Worm (Caenorhabditis elegans) whole organism, L2 larva: ENCODE results near the gene C31H2.4.

Experiments used
- C34F6.9 ChIP-seq: fragments of 150-350 bp; optimal IDR thresholded peaks from 2 replicates; lab custom pipeline; 2014; ENCODE audit warnings: missing biosample characterization, missing genetic modification characterization
- F13H6.1 ChIP-seq: sonication (generic microtip); optimal IDR thresholded peaks from 2 replicates; lab custom pipeline; 2016; ENCODE audit warnings: missing genetic modification characterization, missing compliant biosample characterization
- R02D3.7 ChIP-seq: fragments of 150-350 bp; optimal IDR thresholded peaks from 2 replicates; lab custom pipeline; 2014; ENCODE audit warnings: missing biosample characterization, missing genetic modification characterization
- Y55F3AM.14 ChIP-seq: fragments of 200-800 bp; sonication (Bioruptor generic); optimal IDR thresholded peaks from 2 replicates; lab custom pipeline; 2018; ENCODE audit warnings: mild to moderate bottlenecking, missing genetic modification characterization, missing compliant biosample characterization
- ZK546.5 ChIP-seq: sonication (generic microtip); optimal IDR thresholded peaks from 2 replicates; lab custom pipeline; 2017; ENCODE audit warnings: missing biosample characterization, missing genetic modification characterization
- alr-1 ChIP-seq: fragments of 150-350 bp; optimal IDR thresholded peaks from 2 replicates; lab custom pipeline; 2014; ENCODE audit warnings: missing biosample characterization, missing genetic modification characterization
- aly-2 ChIP-seq: fragments of 150-350 bp; optimal IDR thresholded peaks from 2 replicates; lab custom pipeline; 2014; ENCODE audit warnings: missing biosample characterization, missing genetic modification characterization
- ama-1 ChIP-seq: fragments of 150-350 bp; optimal IDR thresholded peaks from 2 replicates; lab custom pipeline; 2018; ENCODE audit warnings: inconsistent platforms
- crh-2 ChIP-seq: sonication (generic microtip); optimal IDR thresholded peaks from 2 replicates; lab custom pipeline; 2017; ENCODE audit warnings: missing biosample characterization, missing genetic modification characterization
- dmd-4 ChIP-seq: sonication (generic microtip); optimal IDR thresholded peaks from 2 replicates; lab custom pipeline; 2017; ENCODE audit warnings: missing biosample characterization, missing genetic modification characterization
- elt-1 ChIP-seq: fragments of 150-350 bp; optimal IDR thresholded peaks from 2 replicates; lab custom pipeline; 2014; ENCODE audit warnings: missing biosample characterization, missing genetic modification characterization
- elt-3 ChIP-seq: sonication (generic microtip); optimal IDR thresholded peaks from 2 replicates; lab custom pipeline; 2017; ENCODE audit warnings: missing biosample characterization, missing genetic modification characterization
- fos-1 ChIP-seq: fragments of 150-350 bp; optimal IDR thresholded peaks from 2 replicates; lab custom pipeline; 2014; ENCODE audit warnings: missing biosample characterization, missing genetic modification characterization
- gmeb-1 ChIP-seq: fragments of 150-350 bp; optimal IDR thresholded peaks from 2 replicates; lab custom pipeline; 2014; ENCODE audit warnings: missing biosample characterization, missing genetic modification characterization
- lin-11 ChIP-seq: fragments of 150-350 bp; sonication (generic microtip); optimal IDR thresholded peaks from 2 replicates; lab custom pipeline; 2014; ENCODE audit warnings: missing biosample characterization, missing genetic modification characterization, inconsistent platforms, mixed read lengths
- lin-39 ChIP-seq: fragments of 150-350 bp; optimal IDR thresholded peaks from 2 replicates; lab custom pipeline; 2014; ENCODE audit warnings: missing biosample characterization, missing genetic modification reagents, missing genetic modification characterization
- mab-5 ChIP-seq: fragments of 150-350 bp; optimal IDR thresholded peaks from 2 replicates; lab custom pipeline; 2014; ENCODE audit warnings: missing biosample characterization, missing genetic modification characterization
- mbf-1 ChIP-seq: sonication (generic microtip); optimal IDR thresholded peaks from 2 replicates; lab custom pipeline; 2017; ENCODE audit warnings: missing biosample characterization, missing genetic modification characterization
- mdl-1 ChIP-seq, 2 experiments: fragments of 150-350 bp in 1 of 2; sonication (generic microtip) in 1 of 2; optimal IDR thresholded peaks; 2 replicates each; lab custom pipeline; 2017; ENCODE audit warnings: missing biosample characterization in 2 of 2, missing genetic modification characterization in 2 of 2
- nhr-11 ChIP-seq: fragments of 150-350 bp; optimal IDR thresholded peaks from 2 replicates; lab custom pipeline; 2014; ENCODE audit warnings: missing biosample characterization, missing genetic modification characterization
- nhr-12 ChIP-seq: fragments of 150-350 bp; optimal IDR thresholded peaks from 2 replicates; lab custom pipeline; 2014; ENCODE audit warnings: missing biosample characterization, missing genetic modification characterization
- nhr-129 ChIP-seq: fragments of 150-350 bp; optimal IDR thresholded peaks from 2 replicates; lab custom pipeline; 2014; ENCODE audit warnings: missing biosample characterization, missing genetic modification characterization
- nhr-237 ChIP-seq: fragments of 150-350 bp; optimal IDR thresholded peaks from 2 replicates; lab custom pipeline; 2014; ENCODE audit warnings: missing biosample characterization, missing genetic modification characterization
- peb-1 ChIP-seq: fragments of 150-350 bp; optimal IDR thresholded peaks from 2 replicates; lab custom pipeline; 2014; ENCODE audit warnings: missing biosample characterization, missing genetic modification characterization
- skn-1 ChIP-seq: sonication (generic microtip); optimal IDR thresholded peaks from 2 replicates; lab custom pipeline; 2017; ENCODE audit warnings: missing biosample characterization, missing genetic modification characterization
- sma-3 ChIP-seq: sonication (generic microtip); optimal IDR thresholded peaks from 2 replicates; lab custom pipeline; 2016; ENCODE audit warnings: missing genetic modification reagents, missing genetic modification characterization, missing compliant biosample characterization
- sma-9 ChIP-seq, 2 experiments: fragments of 150-350 bp in 1 of 2; sonication (generic microtip) in 1 of 2; optimal IDR thresholded peaks; 2 replicates each; lab custom pipeline; 2014 to 2016; ENCODE audit warnings: missing genetic modification characterization in 2 of 2, mild to moderate bottlenecking in 1 of 2, missing biosample characterization in 1 of 2, missing compliant biosample characterization in 1 of 2, missing genetic modification reagents in 1 of 2, moderate library complexity in 1 of 2
- snpc-4 ChIP-seq: fragments of 150-350 bp; optimal IDR thresholded peaks from 2 replicates; lab custom pipeline; 2014; ENCODE audit warnings: missing biosample characterization, missing genetic modification characterization
- unc-62 ChIP-seq: fragments of 150-350 bp; optimal IDR thresholded peaks from 2 replicates; lab custom pipeline; 2014; ENCODE audit warnings: missing biosample characterization, missing genetic modification reagents, missing genetic modification characterization
- zag-1 ChIP-seq: fragments of 150-350 bp; optimal IDR thresholded peaks from 2 replicates; lab custom pipeline; 2014; ENCODE audit warnings: missing biosample characterization, missing genetic modification characterization
- ztf-1 ChIP-seq: fragments of 200-800 bp; sonication (Bioruptor generic); conservative IDR thresholded peaks from 2 replicates; pipeline ENCODE4 v1.3.6; 2022; ENCODE audit warnings: missing genetic modification characterization, missing compliant biosample characterization
- ztf-11 ChIP-seq: sonication (generic microtip); optimal IDR thresholded peaks from 2 replicates; lab custom pipeline; 2017; ENCODE audit warnings: missing biosample characterization, missing genetic modification characterization

The C31H2.4 gene

DNA sequence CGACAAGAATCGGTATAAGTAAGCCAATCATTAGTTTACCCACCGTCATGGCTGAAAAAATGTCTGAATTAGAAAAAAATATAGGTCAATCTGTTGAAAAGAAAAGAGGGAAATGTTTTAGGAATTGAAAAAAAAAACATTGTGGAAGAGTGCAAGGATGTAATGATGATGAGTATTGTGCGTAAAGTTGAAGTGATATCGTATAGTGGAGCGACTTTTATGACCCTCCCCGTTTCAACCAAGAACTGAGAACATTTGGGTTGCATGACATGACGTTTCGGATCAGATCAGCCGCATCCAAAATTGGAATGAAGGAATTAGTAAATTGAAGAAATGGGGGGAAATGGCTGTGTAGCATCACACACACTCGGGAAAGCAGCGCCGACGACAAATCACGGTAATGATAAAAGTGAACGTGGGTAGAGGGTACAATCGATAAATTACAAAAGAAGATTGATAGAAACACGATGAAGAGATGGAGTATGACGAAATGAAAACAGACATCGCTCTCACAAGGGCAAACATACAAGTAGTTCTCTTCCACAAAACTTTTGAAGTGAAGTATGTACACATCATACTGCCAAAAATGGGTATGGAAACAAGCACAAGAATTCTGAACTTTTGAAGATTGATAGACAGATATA, 42.5 kb downstream of the C31H2.4 start, which contains the start of gene apl-1 (continued):
- TF ChIP-seq snpc-4 (tag; lab: Kevin White, UChicago) (no peak), Y55F3AM.14 (no peak), ama-1 (lab: Kevin White, UChicago) (peak; percentile 9), alr-1 (tag; lab: Kevin White, UChicago) (no peak), crh-2 (tag; lab: Kevin White, UChicago) (peak; percentile 1), C34F6.9 (no peak)

DNA sequence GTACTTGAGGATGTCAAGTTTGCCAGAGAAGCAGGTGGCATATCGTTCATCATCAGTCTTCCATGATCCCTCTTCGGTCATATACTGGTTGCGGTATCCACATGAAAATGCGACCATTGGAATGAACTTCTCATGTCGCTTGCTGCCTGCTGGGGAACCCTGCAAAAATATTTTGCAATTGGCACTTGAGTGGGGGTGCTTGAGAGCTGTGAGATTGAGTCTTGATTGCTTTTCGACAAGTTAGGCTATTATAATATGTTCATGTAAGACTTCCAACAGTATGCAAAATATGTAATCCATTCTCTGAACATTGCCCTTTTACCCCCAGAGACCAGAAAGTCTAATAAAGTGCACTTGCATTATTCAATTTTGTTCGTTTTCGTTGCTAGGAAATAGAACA, 43.3 kb downstream of the C31H2.4 start:
- TF ChIP-seq R02D3.7 (no peak), mbf-1 (tag; lab: Kevin White, UChicago) (no peak), ZK546.5 (tag; lab: Kevin White, UChicago) (no peak), dmd-4 (tag; lab: Kevin White, UChicago) (no peak), sma-3 (GFP tag; lab: Kevin White, UChicago) (no peak), fos-1 (tag; lab: Kevin White, UChicago) (no peak), alr-1 (tag; lab: Kevin White, UChicago) (no peak), skn-1 (tag; lab: Kevin White, UChicago) (no peak), unc-62 (no peak), lin-11 (no peak), elt-3 (tag; lab: Kevin White, UChicago) (no peak), nhr-11 (tag; lab: Kevin White, UChicago) (no peak), mab-5 (tag; lab: Kevin White, UChicago) (no peak), elt-1 (tag; lab: Kevin White, UChicago) (no peak), ztf-11 (tag; lab: Kevin White, UChicago) (no peak), aly-2 (tag; lab: Kevin White, UChicago) (no peak), snpc-4 (tag; lab: Kevin White, UChicago) (no peak), nhr-237 (tag; lab: Kevin White, UChicago) (no peak)

DNA sequence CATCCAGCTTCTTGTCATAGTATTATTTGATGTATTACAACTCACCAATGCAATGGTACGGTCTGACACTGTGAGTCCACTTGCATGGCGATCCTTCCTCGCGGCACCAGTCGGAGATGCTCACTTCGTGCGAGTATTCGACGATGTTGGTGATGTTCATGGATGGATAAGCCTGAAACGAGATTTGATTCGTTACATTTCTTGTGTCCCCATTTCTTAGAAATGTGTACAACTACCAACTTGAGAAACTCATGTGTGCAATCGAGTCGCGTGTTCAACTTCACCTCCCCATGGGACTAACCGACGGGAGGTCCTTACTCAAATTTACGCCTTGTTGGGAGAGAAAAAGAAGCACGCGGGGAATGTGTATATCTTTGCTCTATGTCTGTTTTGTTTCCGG, 44.0 kb downstream of the C31H2.4 start:
- TF ChIP-seq gmeb-1 (tag; lab: Kevin White, UChicago) (no peak), unc-62 (no peak), lin-11 (no peak), lin-39 (tag; lab: Kevin White, UChicago) (no peak), nhr-129 (tag; lab: Kevin White, UChicago) (no peak), mdl-1 (tag; optimal IDR thresholded peaks at IDR 0.05; lab: Kevin White, UChicago) (peak in 1 of 2 experiments; percentile 25), mbf-1 (tag; lab: Kevin White, UChicago) (no peak), nhr-12 (tag; lab: Kevin White, UChicago) (no peak)
- TF ChIP-seq, all 48 proteins: peak for 1

DNA sequence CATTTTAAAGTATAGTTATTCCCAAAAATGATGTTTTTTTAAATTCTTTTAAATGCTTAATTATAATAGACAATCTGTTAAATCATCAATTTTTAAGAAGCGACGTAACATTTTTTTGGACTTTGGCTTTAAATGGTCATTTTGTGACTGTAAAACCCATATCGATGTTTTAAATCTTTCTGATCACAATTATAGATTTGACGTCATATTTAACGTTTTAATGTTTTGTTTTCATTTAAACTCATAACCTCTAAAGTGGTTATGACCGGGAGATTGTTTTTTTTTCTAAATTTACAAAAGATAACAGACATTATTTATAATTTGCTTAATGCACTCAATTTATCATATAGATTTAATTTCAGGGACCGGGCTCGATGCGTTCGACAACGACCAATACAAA, 47.6 kb downstream of the C31H2.4 start:
- TF ChIP-seq R02D3.7 (no peak), fos-1 (tag; lab: Kevin White, UChicago) (no peak), ztf-1 (GFP tag; lab: Robert Waterston, UW) (no peak), lin-11 (no peak), skn-1 (tag; lab: Kevin White, UChicago) (no peak), zag-1 (tag; lab: Kevin White, UChicago) (no peak)

DNA sequence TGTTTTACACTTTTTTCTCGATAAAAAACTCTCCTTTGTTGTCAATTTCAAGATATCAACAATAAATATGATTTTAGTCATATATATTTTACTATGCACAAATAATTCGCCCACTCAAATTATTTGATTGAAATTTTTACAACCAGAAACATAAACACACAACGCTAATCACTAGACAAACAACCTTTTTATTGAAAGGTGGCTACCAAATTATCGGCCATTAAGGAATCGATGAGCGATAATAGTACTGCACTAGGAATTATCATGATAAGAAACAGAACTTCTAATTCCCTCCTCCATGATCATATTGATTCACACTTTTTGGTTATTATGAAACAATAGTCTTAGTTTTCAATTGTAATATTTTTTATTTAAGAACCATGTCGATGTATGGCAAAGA, 50.3 kb downstream of the C31H2.4 start, which contains the start of gene C42D8.1:
TSS of gene C42D8.1 (plus strand) at position 377 of the 400 bp plus-strand sequence.
- TF ChIP-seq unc-62 (no peak), sma-9 (GFP tag; optimal IDR thresholded peaks at IDR 0.05; lab: Kevin White, UChicago) (peak; percentile 22), sma-9 (tag; optimal IDR thresholded peaks at IDR 0.05; lab: Kevin White, UChicago) (no peak), skn-1 (tag; lab: Kevin White, UChicago) (no peak), zag-1 (tag; lab: Kevin White, UChicago) (no peak), fos-1 (tag; lab: Kevin White, UChicago) (peak; percentile 83), crh-2 (tag; lab: Kevin White, UChicago) (peak; percentile 18), nhr-129 (tag; lab: Kevin White, UChicago) (no peak), peb-1 (tag; lab: Kevin White, UChicago) (no peak), F13H6.1 (no peak)
